Worm (Caenorhabditis elegans) whole organism, late embryonic: ENCODE results near the gene Y38F2AL.12.

ENCODE experiments used
- ama-1 ChIP-seq: fragments of 150-350 bp; optimal IDR thresholded peaks from 2 replicates; lab custom pipeline; 2014
- che-1 ChIP-seq: sonication (generic microtip); optimal IDR thresholded peaks from 2 replicates; lab custom pipeline; 2016; ENCODE audit warnings: mild to moderate bottlenecking, missing genetic modification characterization, missing compliant biosample characterization
- dve-1 ChIP-seq: sonication (generic microtip); optimal IDR thresholded peaks from 2 replicates; lab custom pipeline; 2017; ENCODE audit warnings: antibody characterized with exemption, mild to moderate bottlenecking, missing genetic modification characterization, missing compliant biosample characterization
- elt-2 ChIP-seq: sonication (generic microtip); optimal IDR thresholded peaks from 2 replicates; lab custom pipeline; 2016; ENCODE audit warnings: missing genetic modification reagents, missing genetic modification characterization, missing compliant biosample characterization
- fkh-10 ChIP-seq: fragments of 150-350 bp; optimal IDR thresholded peaks from 2 replicates; lab custom pipeline; 2014; ENCODE audit warnings: missing biosample characterization, missing genetic modification reagents, missing genetic modification characterization
- hlh-15 ChIP-seq: sonication (generic microtip); optimal IDR thresholded peaks from 2 replicates; lab custom pipeline; 2016; ENCODE audit warnings: missing genetic modification characterization, missing compliant biosample characterization
- pha-4 ChIP-seq: fragments of 150-350 bp; optimal IDR thresholded peaks from 2 replicates; lab custom pipeline; 2018; ENCODE audit warnings: missing biosample characterization, missing genetic modification reagents, missing genetic modification characterization
- pqm-1 ChIP-seq: sonication (generic microtip); optimal IDR thresholded peaks from 2 replicates; lab custom pipeline; 2016; ENCODE audit warnings: missing genetic modification characterization, missing compliant biosample characterization

DNA sequence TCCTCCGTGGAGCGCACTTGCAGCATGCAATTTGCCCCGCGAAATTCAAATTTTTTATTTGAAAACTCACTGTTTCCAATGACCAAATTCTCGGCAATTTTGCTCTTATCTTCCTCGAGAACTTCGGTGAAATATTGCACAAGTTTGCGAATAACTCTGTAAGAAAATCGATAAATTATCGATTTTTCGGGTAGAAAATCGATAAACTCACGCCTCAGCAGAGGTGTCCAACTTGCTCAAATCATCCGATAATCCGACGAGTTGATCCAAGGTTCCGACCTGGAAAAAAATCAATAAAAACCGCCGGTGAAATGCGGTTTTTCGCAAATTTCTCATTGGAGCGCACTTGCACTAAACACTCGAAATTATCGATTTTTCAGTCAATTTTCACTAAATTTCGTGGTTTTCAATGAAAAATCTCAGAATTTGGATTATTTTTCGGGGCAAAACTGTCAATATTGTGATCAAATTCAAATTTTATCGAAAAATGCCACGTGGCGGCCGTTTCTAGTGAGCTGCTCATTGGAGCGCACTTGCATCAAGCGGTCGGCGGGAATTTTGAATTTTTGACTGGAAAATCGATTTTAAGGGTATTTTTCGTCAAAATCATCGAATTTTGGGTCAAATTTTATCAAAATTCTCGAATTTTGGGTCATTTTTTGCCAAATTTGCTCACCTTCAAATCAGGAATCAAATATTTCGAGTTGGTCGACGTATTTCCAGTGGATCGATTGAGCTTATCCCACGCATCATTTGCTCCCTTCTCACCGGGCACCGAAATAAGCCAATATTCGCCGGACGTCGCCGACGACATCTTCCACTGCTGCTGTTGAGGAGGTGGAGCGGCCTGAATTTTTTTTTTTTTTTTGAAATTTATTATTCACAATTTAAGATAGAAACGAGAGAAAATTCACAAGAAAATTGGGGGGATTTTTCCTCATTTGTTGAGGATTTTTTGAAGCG lies 2.4 kb upstream of the Y38F2AL.12 start, which contains the start of gene vha-11:
- TF ChIP-seq ama-1 (lab: Kevin White, UChicago) (no peak), pha-4 (tag; lab: Kevin White, UChicago) (no peak), fkh-10 (GFP tag; lab: Kevin White, UChicago) (no peak), che-1 (tag; lab: Kevin White, UChicago) (no peak), elt-2 (tag; lab: Kevin White, UChicago) (no peak), hlh-15 (tag; lab: Kevin White, UChicago) (no peak), pqm-1 (tag; lab: Kevin White, UChicago) (no peak), dve-1 (tag; lab: Kevin White, UChicago) (no peak)
